Worm (Caenorhabditis elegans) whole organism, early embryonic: ENCODE results near the gene ptc-1.

Source experiments
- B0310.2 ChIP-seq: sonication (generic microtip); optimal IDR thresholded peaks from 2 replicates; lab custom pipeline; 2016; ENCODE audit warnings: mild to moderate bottlenecking, missing genetic modification characterization, missing compliant biosample characterization
- F13C5.2 ChIP-seq: sonication (generic microtip); optimal IDR thresholded peaks from 2 replicates; lab custom pipeline; 2017; ENCODE audit warnings: mild to moderate bottlenecking, missing genetic modification characterization, inconsistent platforms, missing compliant biosample characterization
- aly-1 ChIP-seq: sonication (generic microtip); optimal IDR thresholded peaks from 2 replicates; lab custom pipeline; 2016; ENCODE audit warnings: missing genetic modification characterization, missing compliant biosample characterization
- ama-1 ChIP-seq: fragments of 150-350 bp; optimal IDR thresholded peaks from 2 replicates; lab custom pipeline; 2014
- ceh-13 ChIP-seq: fragments of 200-800 bp; sonication (Bioruptor generic); optimal IDR thresholded peaks from 2 replicates; lab custom pipeline; 2018; ENCODE audit warnings: mild to moderate bottlenecking, missing genetic modification characterization, missing compliant biosample characterization
- ceh-36 ChIP-seq: sonication (generic microtip); optimal IDR thresholded peaks from 2 replicates; lab custom pipeline; 2016; ENCODE audit warnings: missing genetic modification characterization, inconsistent platforms, missing compliant biosample characterization
- ets-7 ChIP-seq: sonication (generic microtip); optimal IDR thresholded peaks from 2 replicates; lab custom pipeline; 2016; ENCODE audit warnings: missing genotype, missing genetic modification characterization, missing compliant biosample characterization
- flt-1 ChIP-seq: fragments of 200-800 bp; sonication (Bioruptor generic); IDR thresholded peaks from 2 replicates; pipeline ENCODE4 v1.3.6; 2022; ENCODE audit warnings: missing genetic modification characterization, missing compliant biosample characterization
- hmbx-1 ChIP-seq: sonication (generic microtip); optimal IDR thresholded peaks from 2 replicates; lab custom pipeline; 2016; ENCODE audit warnings: mild to moderate bottlenecking, missing genetic modification characterization, missing compliant biosample characterization
- hmg-4 ChIP-seq: fragments of 200-800 bp; sonication (Bioruptor generic); optimal IDR thresholded peaks from 2 replicates; lab custom pipeline; 2018; ENCODE audit warnings: mild to moderate bottlenecking, missing genetic modification characterization, missing compliant biosample characterization
- hnd-1 ChIP-seq: sonication (generic microtip); optimal IDR thresholded peaks from 2 replicates; lab custom pipeline; 2016; ENCODE audit warnings: missing genetic modification characterization, missing compliant biosample characterization
- pes-1 ChIP-seq: fragments of 200-800 bp; sonication (Bioruptor generic); IDR thresholded peaks from 2 replicates; pipeline ENCODE4 v1.3.6; 2022; ENCODE audit warnings: missing genetic modification reagents, missing genetic modification characterization, missing compliant biosample characterization
- scrt-1 ChIP-seq: fragments of 200-800 bp; sonication (Bioruptor generic); IDR thresholded peaks from 2 replicates; pipeline ENCODE4 v1.3.6; 2022; ENCODE audit warnings: missing genetic modification characterization, missing compliant biosample characterization
- sea-1 ChIP-seq: fragments of 200-800 bp; sonication (Bioruptor generic); conservative IDR thresholded peaks from 2 replicates; pipeline ENCODE4 v1.3.6; 2022; ENCODE audit warnings: missing genetic modification characterization, missing compliant biosample characterization
- tbx-11 ChIP-seq: fragments of 200-800 bp; sonication (Bioruptor generic); IDR thresholded peaks from 2 replicates; pipeline ENCODE4 v1.3.6; 2022; ENCODE audit warnings: missing genetic modification characterization, missing compliant biosample characterization
- tbx-37 ChIP-seq: fragments of 200-800 bp; sonication (Bioruptor generic); conservative IDR thresholded peaks from 2 replicates; pipeline ENCODE4 v1.3.6; 2022; ENCODE audit warnings: missing genetic modification reagents, missing genetic modification characterization, missing compliant biosample characterization
- tra-4 ChIP-seq: sonication (generic microtip); optimal IDR thresholded peaks from 2 replicates; lab custom pipeline; 2017; ENCODE audit warnings: missing genetic modification characterization, missing compliant biosample characterization

ptc-1 gene

DNA sequence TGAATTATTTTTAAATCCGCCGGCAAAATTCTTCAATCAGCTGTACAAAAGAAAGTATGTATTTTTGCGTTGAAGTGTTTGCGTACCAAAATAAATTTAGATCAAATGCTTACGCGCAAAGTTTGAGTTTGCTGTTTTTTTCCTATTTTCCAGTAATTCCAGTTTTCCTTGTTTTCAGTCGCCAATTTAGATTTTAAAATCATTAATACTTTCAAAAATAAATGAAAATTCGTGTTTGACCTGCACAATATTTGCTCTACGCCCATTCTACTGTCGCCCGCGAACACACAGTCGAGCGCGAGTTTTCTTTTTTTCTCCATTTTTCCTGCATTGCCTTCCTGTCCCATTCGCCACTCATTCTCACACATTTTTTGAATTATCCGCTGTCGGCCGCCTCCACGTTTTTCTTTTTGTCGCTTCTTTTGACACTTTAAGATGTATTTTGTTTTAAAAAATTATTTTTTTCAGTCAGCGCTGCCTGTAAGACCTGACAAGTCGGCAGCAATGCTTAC, at the start of gene ptc-1:
TSS of gene ptc-1 (plus strand) at position 462 of the 512 bp plus-strand sequence.
- no peak for TF ChIP-seq pes-1 (GFP tag; lab: Robert Waterston, UW)
- no peak for TF ChIP-seq sea-1
- no peak for TF ChIP-seq tbx-37
- TF ChIP-seq scrt-1: no peak

DNA sequence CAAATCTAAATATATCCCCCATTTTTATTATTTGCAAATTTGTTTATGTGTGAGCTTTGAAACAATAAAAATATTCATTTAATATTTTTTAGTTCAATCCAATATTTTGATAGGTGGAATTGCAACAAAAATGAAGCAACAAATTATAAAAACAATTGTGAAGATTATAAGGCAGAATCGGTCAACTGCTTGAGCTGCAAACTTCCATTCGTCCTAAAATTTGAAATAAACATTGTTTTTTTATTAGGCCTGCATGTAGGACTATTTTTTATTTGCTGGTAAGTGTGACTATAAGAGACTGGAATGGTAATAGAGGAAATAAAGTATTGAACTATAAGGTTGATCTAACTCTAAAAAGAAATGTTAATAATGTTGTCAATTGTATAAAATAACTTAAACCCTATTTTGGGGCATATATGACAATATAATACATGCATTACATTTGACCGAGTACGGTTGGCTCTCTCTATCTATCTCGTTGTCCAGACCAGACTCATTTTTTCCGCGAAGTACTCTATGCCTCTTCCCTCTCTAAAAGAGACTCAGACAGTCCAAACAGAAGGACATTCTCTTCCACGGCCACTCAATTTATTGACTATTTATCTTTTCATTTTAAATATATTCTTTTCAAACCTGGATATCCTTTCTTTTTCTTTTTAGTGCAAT, 47.3 kb upstream of the ptc-1 start, which contains the start of gene T09A5.4:
TSS of gene T09A5.4 (plus strand) at position 616 of the 666 bp plus-strand sequence.
- no peak for TF ChIP-seq sea-1
- no peak for TF ChIP-seq ceh-36
- no peak for TF ChIP-seq hnd-1 (tag; lab: Kevin White, UChicago)
- no peak for TF ChIP-seq hmg-4 (GFP tag; lab: Kevin White, UChicago)
- TF ChIP-seq tbx-11 (GFP tag; lab: Robert Waterston, UW): no peak
- TF ChIP-seq aly-1: no peak

- TF ChIP-seq tbx-11 (GFP tag; lab: Robert Waterston, UW) (no peak), ceh-13 (GFP tag; lab: Kevin White, UChicago) (no peak), B0310.2 (no peak), scrt-1 (no peak), hmbx-1 (tag; lab: Kevin White, UChicago) (no peak), ceh-36 (no peak), sea-1 (no peak), aly-1 (no peak), ets-7 (no peak), tra-4 (tag; lab: Kevin White, UChicago) (no peak), hnd-1 (tag; lab: Kevin White, UChicago) (no peak), hmg-4 (GFP tag; lab: Kevin White, UChicago) (no peak), flt-1 (GFP tag; lab: Robert Waterston, UW) (no peak), pes-1 (GFP tag; lab: Robert Waterston, UW) (no peak), tbx-37 (no peak), ama-1 (lab: Kevin White, UChicago) (no peak), F13C5.2 (no peak)
These were observed 43.3 kb upstream of the ptc-1 start, which contains the start of gene acr-7 for ce11 chrII:7849697-7850096. acr-7 (minus strand) TSS chrII:7849797.

- TF ChIP-seq ets-7: no peak
- TF ChIP-seq sea-1: no peak
- TF ChIP-seq ama-1 (lab: Kevin White, UChicago): no peak
- no peak for TF ChIP-seq tbx-37
- TF ChIP-seq pes-1 (GFP tag; lab: Robert Waterston, UW): no peak
- no peak for TF ChIP-seq ceh-36
- TF ChIP-seq flt-1 (GFP tag; lab: Robert Waterston, UW): no peak
- no peak for TF ChIP-seq aly-1
- no peak for TF ChIP-seq hmg-4 (GFP tag; lab: Kevin White, UChicago)
These were observed 42.4 kb upstream of the ptc-1 start for ce11 chrII:7850575-7850974.

DNA sequence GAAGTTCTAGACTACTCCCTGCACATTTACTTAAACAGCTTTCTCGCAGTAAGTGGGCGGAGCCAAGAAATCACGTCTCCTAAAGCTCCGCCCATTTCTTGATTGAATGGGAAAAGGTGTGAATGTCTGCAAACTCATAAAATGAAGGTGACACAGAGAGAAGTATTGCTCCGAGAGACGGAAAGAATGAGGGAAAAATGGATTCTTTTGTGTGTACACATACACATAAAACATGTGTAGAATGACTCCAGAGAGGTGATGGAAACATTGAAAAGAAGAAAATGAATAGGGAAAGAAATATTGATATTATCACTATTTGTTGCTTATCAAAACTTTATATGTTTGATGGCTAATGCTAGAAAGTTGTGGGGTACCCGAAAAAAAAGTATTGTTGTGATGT, 41.5 kb upstream of the ptc-1 start:
- TF ChIP-seq B0310.2 (no peak), hnd-1 (tag; lab: Kevin White, UChicago) (no peak)

ce11 chrII:7853679-7854078, 39.3 kb upstream of the ptc-1 start, which contains the start of gene T09A5.5:
T09A5.5 (minus strand) TSS chrII:7853779.
- TF ChIP-seq hmbx-1 (tag; lab: Kevin White, UChicago): no peak

DNA sequence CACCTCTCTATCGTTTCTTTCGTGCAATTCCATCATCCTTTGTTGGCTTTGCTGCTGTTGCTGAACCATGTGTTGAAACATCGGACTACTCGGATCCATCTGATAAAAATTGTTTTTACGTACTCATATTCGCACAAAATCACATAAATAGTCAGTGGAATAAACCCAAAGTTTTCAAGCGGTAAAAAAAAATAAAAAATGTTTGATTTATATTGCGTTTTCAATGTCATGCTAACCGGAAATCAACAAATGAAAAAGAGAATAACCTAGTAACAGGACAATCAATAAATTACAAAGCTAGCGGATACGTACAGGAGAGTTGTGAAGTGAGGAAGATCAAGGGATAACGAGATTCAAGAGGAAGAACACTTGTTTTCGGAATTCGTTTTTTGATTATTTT, 38.1 kb upstream of the ptc-1 start, which contains the start of gene mdt-10:
TSS of gene mdt-10 (minus strand) at position 101 of the 400 bp plus-strand sequence.
- TF ChIP-seq ceh-36 (no peak), flt-1 (GFP tag; lab: Robert Waterston, UW) (no peak), ama-1 (lab: Kevin White, UChicago) (no peak), ets-7 (no peak), scrt-1 (no peak), sea-1 (no peak), hmg-4 (GFP tag; lab: Kevin White, UChicago) (no peak), hmbx-1 (tag; lab: Kevin White, UChicago) (no peak), tra-4 (tag; lab: Kevin White, UChicago) (no peak), aly-1 (no peak), hnd-1 (tag; lab: Kevin White, UChicago) (no peak), pes-1 (GFP tag; lab: Robert Waterston, UW) (no peak), ceh-13 (GFP tag; lab: Kevin White, UChicago) (no peak), tbx-37 (no peak)

DNA sequence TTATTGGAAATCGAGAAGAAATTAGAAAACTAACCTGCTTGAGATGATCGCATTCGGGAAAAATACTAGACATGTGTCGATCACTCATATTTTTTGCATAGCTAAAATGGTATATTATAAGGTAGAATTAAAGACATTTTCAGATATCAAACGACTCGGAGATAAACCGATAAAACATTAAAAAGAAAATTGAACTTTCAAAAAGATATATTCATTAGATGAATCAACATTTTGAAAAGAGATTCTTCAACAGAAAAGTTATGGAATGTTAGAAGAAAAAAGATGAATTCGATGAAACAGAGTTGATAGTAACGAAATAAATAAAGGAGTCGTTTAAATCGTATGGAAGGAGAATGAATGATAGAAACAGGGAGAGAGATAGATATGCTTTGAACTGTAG, 37.4 kb upstream of the ptc-1 start, which contains the start of gene mdmh-35:
TSS of gene mdmh-35 (minus strand) at position 101 of the 400 bp plus-strand sequence.
- no peak for TF ChIP-seq ets-7
- TF ChIP-seq tra-4 (tag; lab: Kevin White, UChicago): no peak
- TF ChIP-seq B0310.2: no peak
- TF ChIP-seq ceh-13 (GFP tag; lab: Kevin White, UChicago): no peak
- no peak for TF ChIP-seq tbx-37
- TF ChIP-seq ama-1 (lab: Kevin White, UChicago): no peak
- no peak for TF ChIP-seq flt-1 (GFP tag; lab: Robert Waterston, UW)
- TF ChIP-seq aly-1: no peak
- TF ChIP-seq scrt-1: no peak
- TF ChIP-seq pes-1 (GFP tag; lab: Robert Waterston, UW): no peak
- TF ChIP-seq hmbx-1 (tag; lab: Kevin White, UChicago): no peak
